Fruit fly (Drosophila melanogaster) whole organism, pupa: ENCODE results near the gene Nmdar2.

Experiments used
- CG10348 ChIP-seq: fragments of 200-800 bp; sonication (Bioruptor generic); IDR thresholded peaks from 2 replicates; pipeline ENCODE4 v1.3.6; 2022; ENCODE audit warnings: missing biosample characterization, missing genetic modification characterization
- CG12605 ChIP-seq: fragments of 200-800 bp; sonication (Bioruptor generic); IDR thresholded peaks from 2 replicates; pipeline ENCODE4 v1.3.6; 2022; ENCODE audit warnings: missing biosample characterization, missing genetic modification characterization
- CG13204 ChIP-seq: fragments of 200-800 bp; sonication (Bioruptor generic); optimal IDR thresholded peaks from 2 replicates; lab custom pipeline; 2018; ENCODE audit warnings: missing biosample characterization, mild to moderate bottlenecking, missing genetic modification characterization, moderate library complexity
- CG14655 ChIP-seq: fragments of 200-800 bp; sonication (Bioruptor generic); optimal IDR thresholded peaks from 3 replicates; lab custom pipeline; 2017; ENCODE audit warnings: mild to moderate bottlenecking, missing biosample characterization, missing genetic modification reagents, missing genetic modification characterization
- CG15710 ChIP-seq: fragments of 200-800 bp; sonication (Bioruptor generic); optimal IDR thresholded peaks from 2 replicates; lab custom pipeline; 2018; ENCODE audit warnings: missing biosample characterization, mild to moderate bottlenecking, missing genetic modification characterization, moderate library complexity
- CG17806 ChIP-seq: fragments of 200-800 bp; sonication (Bioruptor generic); optimal IDR thresholded peaks from 2 replicates; lab custom pipeline; 2018; ENCODE audit warnings: missing biosample characterization, mild to moderate bottlenecking, missing genetic modification characterization, moderate library complexity
- CG32121 ChIP-seq: fragments of 200-800 bp; sonication (Bioruptor generic); IDR thresholded peaks from 2 replicates; pipeline ENCODE4 v1.3.6; 2022; ENCODE audit warnings: missing biosample characterization, missing genetic modification characterization
- CG34367 ChIP-seq: fragments of 200-800 bp; sonication (Bioruptor generic); optimal IDR thresholded peaks from 2 replicates; lab custom pipeline; 2018; ENCODE audit warnings: missing biosample characterization, mild to moderate bottlenecking, missing genetic modification characterization
- CG4496 ChIP-seq: fragments of 200-800 bp; sonication (Bioruptor generic); IDR thresholded peaks from 3 replicates; pipeline ENCODE4 v1.3.6; 2022; ENCODE audit warnings: missing biosample characterization, missing genetic modification characterization
- CG8159 ChIP-seq: fragments of 200-800 bp; sonication (Bioruptor generic); optimal IDR thresholded peaks from 3 replicates; lab custom pipeline; 2018; ENCODE audit warnings: missing biosample characterization, mild to moderate bottlenecking, missing genetic modification characterization, moderate library complexity
- CG8301 ChIP-seq: fragments of 200-800 bp; sonication (Bioruptor generic); optimal IDR thresholded peaks from 2 replicates; lab custom pipeline; 2018; ENCODE audit warnings: missing biosample characterization, mild to moderate bottlenecking, missing genetic modification characterization
- CG9948 ChIP-seq: fragments of 200-800 bp; sonication (Bioruptor generic); optimal IDR thresholded peaks from 2 replicates; lab custom pipeline; 2018; ENCODE audit warnings: missing biosample characterization, mild to moderate bottlenecking, missing genetic modification characterization, moderate library complexity
- D1 ChIP-seq: fragments of 200-800 bp; sonication (Bioruptor generic); optimal IDR thresholded peaks from 2 replicates; lab custom pipeline; 2018; ENCODE audit warnings: missing biosample characterization, mild to moderate bottlenecking, missing genetic modification characterization, moderate library complexity
- EcR ChIP-seq: fragments of 200-800 bp; sonication (Bioruptor generic); optimal IDR thresholded peaks from 3 replicates; lab custom pipeline; 2019; ENCODE audit warnings: missing biosample characterization, missing genetic modification characterization, mild to moderate bottlenecking, moderate library complexity, missing genetic modification reagents
- Ets98B ChIP-seq: fragments of 200-800 bp; sonication (Bioruptor generic); IDR thresholded peaks from 2 replicates; pipeline ENCODE4 v1.3.6; 2022; ENCODE audit warnings: missing biosample characterization, missing genetic modification characterization
- Pif1A ChIP-seq: fragments of 200-800 bp; sonication (Bioruptor generic); optimal IDR thresholded peaks from 3 replicates; lab custom pipeline; 2016; ENCODE audit warnings: missing biosample characterization, missing genetic modification characterization
- Pif1B ChIP-seq: fragments of 200-800 bp; sonication (Bioruptor generic); optimal IDR thresholded peaks from 3 replicates; lab custom pipeline; 2016; ENCODE audit warnings: missing biosample characterization, missing genetic modification characterization
- Snoo ChIP-seq: fragments of 200-800 bp; sonication (Bioruptor generic); optimal IDR thresholded peaks from 3 replicates; lab custom pipeline; 2017; ENCODE audit warnings: missing biosample characterization, mild to moderate bottlenecking, missing genetic modification characterization, inconsistent platforms
- fd96Ca ChIP-seq: fragments of 200-800 bp; sonication (Bioruptor generic); IDR thresholded peaks from 3 replicates; pipeline ENCODE4 v1.3.6; 2022; ENCODE audit warnings: missing biosample characterization, missing genetic modification characterization
- gl ChIP-seq: fragments of 200-800 bp; sonication (Bioruptor generic); optimal IDR thresholded peaks from 2 replicates; lab custom pipeline; 2018; ENCODE audit warnings: missing biosample characterization, mild to moderate bottlenecking, missing genetic modification characterization
- rn ChIP-seq: fragments of 200-800 bp; sonication (Bioruptor generic); IDR thresholded peaks from 2 replicates; pipeline ENCODE4 v1.3.6; 2022; ENCODE audit warnings: missing biosample characterization, missing genetic modification characterization

Gene Nmdar2

dm6 chrX:1476436-1476835 lies 31.2 kb downstream of the Nmdar2 start:
- TF ChIP-seq Pif1B (GFP tag; lab: Kevin White, UChicago) (no peak), CG12605 (GFP tag; lab: Robert Waterston, UW) (peak; percentile 56; the same call in 1 of the 2 replicates), Pif1A (GFP tag; lab: Kevin White, UChicago) (no peak)

dm6 chrX:1472222-1472621 lies 35.4 kb downstream of the Nmdar2 start, which contains the start of gene CG14780:
TSS of gene CG14780 (plus strand) at chrX:1472522.
- no peak for TF ChIP-seq CG8159
- TF ChIP-seq CG32121 = no peak
- no peak for TF ChIP-seq Pif1B (GFP tag; lab: Kevin White, UChicago)
- no peak for TF ChIP-seq CG12605 (GFP tag; lab: Robert Waterston, UW)
- TF ChIP-seq Pif1A (GFP tag; lab: Kevin White, UChicago) = no peak
- no peak for TF ChIP-seq CG13204 (GFP tag; lab: Kevin White, UChicago)
- no peak for TF ChIP-seq rn
- no peak for TF ChIP-seq CG9948 (tag; lab: Kevin White, UChicago)
- TF ChIP-seq gl (tag; lab: Kevin White, UChicago) = no peak

dm6 chrX:1470562-1470961 lies 37.0 kb downstream of the Nmdar2 start, which contains the start of gene pck:
TSS of gene pck (plus strand) at chrX:1470666.
- TF ChIP-seq CG17806 (peak; percentile 27), CG15710 (tag; lab: Kevin White, UChicago) (peak; percentile 18), Ets98B (GFP tag; lab: Robert Waterston, UW) (peak; percentile 52; the same call in 1 of the 2 replicates), CG34367 (tag; lab: Kevin White, UChicago) (no peak), EcR (no peak), CG4496 (GFP tag; lab: Robert Waterston, UW) (peak; percentile 70), Snoo (tag; lab: Kevin White, UChicago) (peak; percentile 10), CG32121 (peak; percentile 47; the same call in 1 of the 2 replicates), fd96Ca (GFP tag; lab: Robert Waterston, UW) (peak; percentile 78), CG8159 (peak; percentile 1), CG12605 (GFP tag; lab: Robert Waterston, UW) (no peak), CG9948 (tag; lab: Kevin White, UChicago) (peak; percentile 29)

dm6 chrX:1469717-1470116 lies 37.9 kb downstream of the Nmdar2 start, which contains the start of gene CG32808:
TSS of gene CG32808 (minus strand) at chrX:1469817.
- TF ChIP-seq CG10348 (no peak), gl (tag; lab: Kevin White, UChicago) (no peak), CG17806 (no peak), CG14655 (GFP tag; lab: Kevin White, UChicago) (no peak), CG15710 (tag; lab: Kevin White, UChicago) (no peak), CG32121 (no peak), Snoo (tag; lab: Kevin White, UChicago) (no peak), rn (no peak), CG13204 (GFP tag; lab: Kevin White, UChicago) (no peak), Pif1B (GFP tag; lab: Kevin White, UChicago) (no peak), CG12605 (GFP tag; lab: Robert Waterston, UW) (no peak), Pif1A (GFP tag; lab: Kevin White, UChicago) (no peak), CG8159 (no peak), CG9948 (tag; lab: Kevin White, UChicago) (no peak), EcR (no peak)

dm6 chrX:1467382-1467592 lies 40.3 kb downstream of the Nmdar2 start, which contains the start of gene CG14778:
TSS of gene CG14778 (plus strand) at chrX:1467493.
- TF ChIP-seq Ets98B (GFP tag; lab: Robert Waterston, UW) (no peak), CG4496 (GFP tag; lab: Robert Waterston, UW) (no peak), CG17806 (no peak), CG12605 (GFP tag; lab: Robert Waterston, UW) (no peak), EcR (no peak)

dm6 chrX:1466505-1467381 lies 40.9 kb downstream of the Nmdar2 start:
- peak; percentile 35 for TF ChIP-seq CG13204 (GFP tag; lab: Kevin White, UChicago)
- no peak for TF ChIP-seq CG12605 (GFP tag; lab: Robert Waterston, UW)
- TF ChIP-seq CG15710 (tag; lab: Kevin White, UChicago) = no peak
- TF ChIP-seq CG4496 (GFP tag; lab: Robert Waterston, UW) = peak; percentile 50; the same call in 1 of the 3 replicates
- TF ChIP-seq, all 21 proteins: peak for 2

- TF ChIP-seq CG10348 = no peak
- no peak for TF ChIP-seq Pif1A (GFP tag; lab: Kevin White, UChicago)
- TF ChIP-seq CG13204 (GFP tag; lab: Kevin White, UChicago) = no peak
- peak; percentile 48 for TF ChIP-seq CG15710 (tag; lab: Kevin White, UChicago)
- no peak for TF ChIP-seq D1
- peak; percentile 46 for TF ChIP-seq CG17806
- TF ChIP-seq CG9948 (tag; lab: Kevin White, UChicago) = peak; percentile 44
- TF ChIP-seq gl (tag; lab: Kevin White, UChicago) = no peak
- TF ChIP-seq CG8301 = peak; percentile 51
- TF ChIP-seq Snoo (tag; lab: Kevin White, UChicago) = no peak
- TF ChIP-seq EcR = no peak
- peak; percentile 26 for TF ChIP-seq CG8159
- TF ChIP-seq CG32121 = peak; percentile 70
- TF ChIP-seq fd96Ca (GFP tag; lab: Robert Waterston, UW) = peak; percentile 68; the same call in 2 of the 3 replicates
- peak; percentile 54 for TF ChIP-seq Pif1B (GFP tag; lab: Kevin White, UChicago)
- no peak for TF ChIP-seq CG14655 (GFP tag; lab: Kevin White, UChicago)
- TF ChIP-seq CG4496 (GFP tag; lab: Robert Waterston, UW) = peak; percentile 83
- TF ChIP-seq Ets98B (GFP tag; lab: Robert Waterston, UW) = peak; percentile 63
- TF ChIP-seq CG12605 (GFP tag; lab: Robert Waterston, UW) = peak; percentile 22; the same call in 1 of the 2 replicates
- peak; percentile 33 for TF ChIP-seq CG34367 (tag; lab: Kevin White, UChicago)
- TF ChIP-seq rn = 0 out of 2 replicates have a peak, but pooled peaks have one; percentile 28
Measured at dm6 chrX:1465707-1466504, 41.7 kb downstream of the Nmdar2 start, which contains the start of the genes O-fut2 and CG14777. TSS of gene O-fut2 (minus strand) at chrX:1465996. TSS of gene CG14777 (plus strand) at chrX:1466134.
